Fruit fly (Drosophila melanogaster) ovary, adult (tissue): Measurements from ENCODE around the gene CG6527.

ENCODE experiments used
- CG17801 ChIP-seq: fragments of 200-800 bp; optimal IDR thresholded peaks from 2 replicates; lab custom pipeline; 2019; ENCODE audit warnings: missing biosample characterization, mild to moderate bottlenecking, missing genetic modification characterization, moderate library complexity; ENCODE audit not compliant: partially characterized antibody

CG6527 gene

dm6 chr3L:10531907-10532581, 26.8 kb downstream of the CG6527 start:
- no peak for TF ChIP-seq CG17801

DNA sequence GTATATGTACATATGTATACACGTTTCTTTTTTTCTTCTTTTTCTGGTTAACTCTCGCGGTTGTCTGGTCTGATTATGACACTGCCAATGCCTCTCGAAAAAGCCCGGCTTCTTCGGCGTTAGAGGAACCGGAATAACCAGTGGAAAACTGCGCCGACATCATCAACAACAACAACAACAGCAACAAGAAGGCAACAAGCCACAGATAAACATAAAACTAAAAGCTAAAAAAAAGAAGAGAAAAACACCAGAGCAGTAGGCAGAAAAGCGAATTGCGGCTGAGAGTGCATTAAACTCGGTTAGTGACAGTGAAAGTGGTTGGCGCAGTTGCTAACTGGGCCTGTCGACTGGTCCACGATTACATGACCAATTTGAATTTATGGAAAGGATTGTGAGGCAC, 27.8 kb downstream of the CG6527 start:
- no peak for TF ChIP-seq CG17801

DNA sequence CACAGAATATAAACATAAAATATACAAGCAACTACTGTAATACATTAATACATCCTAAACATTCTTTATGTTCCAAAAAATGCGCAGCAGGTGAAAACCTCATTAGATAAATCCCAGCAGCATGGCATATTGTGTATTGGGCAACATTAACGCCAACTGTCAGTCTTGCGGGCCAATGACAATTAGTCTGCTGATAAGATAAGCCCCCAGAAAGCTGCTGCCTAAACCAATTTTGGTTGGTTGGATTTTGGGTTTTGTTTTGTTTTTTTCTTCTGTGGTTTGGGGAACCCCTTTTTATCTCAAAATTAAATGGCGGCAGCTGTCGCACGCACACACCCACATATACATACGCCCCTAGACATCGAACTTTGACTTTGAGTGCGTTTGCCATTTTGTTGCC, 30.6 kb downstream of the CG6527 start:
- TF ChIP-seq CG17801: no peak

- TF ChIP-seq CG17801: no peak
Observed at dm6 chr3L:10525641-10526382, 33.1 kb downstream of the CG6527 start.

DNA sequence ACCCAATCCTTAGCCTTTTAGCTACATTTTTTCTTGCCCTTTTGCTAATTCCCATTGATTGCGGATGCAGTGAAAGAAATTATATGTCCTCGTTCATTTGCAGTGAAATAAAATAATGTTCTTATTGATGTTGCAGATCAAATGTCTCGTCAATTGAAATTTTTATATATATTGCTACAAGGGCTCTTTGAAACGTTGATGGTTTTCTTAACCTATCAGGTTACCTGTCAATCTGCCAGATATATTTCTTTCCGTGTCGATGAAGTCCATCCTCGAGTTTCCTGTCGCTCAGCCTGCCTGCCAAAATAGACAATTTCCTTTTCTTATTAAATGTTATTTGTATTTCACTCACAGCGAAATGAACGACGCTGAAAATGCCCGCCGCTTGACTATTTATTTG, 33.7 kb downstream of the CG6527 start:
- no peak for TF ChIP-seq CG17801

- TF ChIP-seq CG17801: no peak
Observed at dm6 chr3L:10522391-10523214, 36.3 kb downstream of the CG6527 start.

- TF ChIP-seq CG17801: no peak
Observed at dm6 chr3L:10521624-10522023, 37.3 kb downstream of the CG6527 start.

dm6 chr3L:10518945-10519344, 39.9 kb downstream of the CG6527 start:
- no peak for TF ChIP-seq CG17801

- no peak for TF ChIP-seq CG17801
Observed at dm6 chr3L:10517451-10518385, 41.2 kb downstream of the CG6527 start.

DNA sequence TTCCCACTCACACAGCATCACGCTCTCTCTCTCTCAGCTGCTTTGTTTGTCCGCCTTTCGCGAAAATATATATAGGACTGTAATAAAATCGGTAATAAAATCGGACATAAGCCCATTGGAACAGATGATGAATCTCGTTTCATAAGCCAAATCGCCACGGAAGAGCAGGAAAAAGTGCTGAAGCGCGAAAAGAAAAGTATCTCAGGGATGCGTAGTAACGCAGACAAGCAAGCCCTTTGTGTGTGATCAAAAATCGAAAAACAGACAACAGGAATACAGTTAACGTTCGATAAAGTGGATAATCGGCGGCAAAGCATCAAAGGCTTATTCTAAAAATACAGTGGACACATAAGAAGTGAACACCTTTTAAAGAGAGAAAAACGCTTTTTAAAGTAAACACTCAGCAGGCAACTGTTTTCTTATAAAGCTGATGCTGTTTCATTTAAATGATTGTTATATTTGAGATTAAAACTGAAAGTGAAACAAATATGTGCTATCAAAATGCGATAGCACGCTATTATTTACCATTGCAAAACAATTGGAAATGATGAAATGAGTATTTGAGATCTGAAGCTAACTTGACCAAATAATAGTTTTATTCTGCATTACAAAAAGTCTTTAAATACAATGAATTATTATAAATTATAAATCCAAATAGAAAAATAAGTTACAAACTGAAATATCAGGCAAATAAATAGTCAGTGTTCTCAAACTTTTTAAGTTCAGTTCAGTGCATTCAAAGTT, 42.0 kb downstream of the CG6527 start:
- TF ChIP-seq CG17801: no peak

dm6 chr3L:10515785-10516706, 42.8 kb downstream of the CG6527 start:
- no peak for TF ChIP-seq CG17801

dm6 chr3L:10514829-10515228, 44.1 kb downstream of the CG6527 start:
- no peak for TF ChIP-seq CG17801

DNA sequence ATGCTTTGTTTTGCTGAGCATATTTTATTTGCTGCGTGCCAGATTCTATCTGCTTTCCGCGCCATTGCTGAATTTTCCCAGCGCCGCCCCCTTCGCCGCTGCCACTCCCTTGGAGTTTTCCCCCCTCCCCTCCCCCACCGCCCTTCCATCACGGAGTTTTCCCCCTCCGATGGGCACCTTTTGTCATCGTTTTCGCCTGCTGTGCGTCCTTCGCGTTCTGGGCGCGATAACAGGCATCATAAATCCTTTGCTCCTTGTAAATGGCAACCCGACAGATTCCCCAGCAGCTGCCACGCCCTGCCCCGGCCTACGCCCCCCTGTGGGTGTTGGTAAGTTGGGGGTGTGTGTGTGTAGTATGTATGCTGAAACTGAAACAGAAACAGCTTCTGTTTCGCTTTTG, 45.5 kb downstream of the CG6527 start:
- no peak for TF ChIP-seq CG17801

- TF ChIP-seq CG17801: no peak
Observed at dm6 chr3L:10507971-10508370, 50.9 kb downstream of the CG6527 start.
